Worm (Caenorhabditis elegans): ENCODE measurements around the gene gck-3.
"Not testable (repeated sequence)": the region's sequence is repeated elsewhere in the genome, so short reads cannot be mapped to it uniquely, and the experiment has no call there.

The gck-3 gene

DNA sequence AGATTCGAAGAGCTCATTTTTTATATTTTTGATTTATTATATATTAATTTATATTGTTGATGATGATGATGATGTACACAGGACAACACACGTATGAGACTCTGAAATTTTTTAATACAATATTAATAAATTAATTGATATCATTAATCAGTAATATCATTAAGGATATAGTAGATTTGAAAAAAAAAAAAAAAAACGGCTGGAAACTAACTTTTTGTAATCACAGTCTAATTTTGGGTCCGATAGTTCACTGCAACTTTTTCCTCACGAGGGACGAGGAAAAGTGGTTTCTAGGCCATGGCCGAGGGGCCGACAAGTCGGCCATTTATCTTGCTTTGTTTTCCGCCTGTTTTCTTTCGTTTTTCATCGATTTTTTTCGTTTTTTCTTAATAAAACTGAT, at the start of gene gck-3:
Gene gck-3, minus strand, starts transcription at position 101 of the 400 bp plus-strand sequence.
- TF ChIP-seq daf-12 (tag; optimal IDR thresholded peaks at IDR 0.05) (no peak), eor-1 (tag; optimal IDR thresholded peaks at IDR 0.05) (no peak), ceh-28 (tag; optimal IDR thresholded peaks at IDR 0.05) (no peak), fkh-10 (GFP tag; optimal IDR thresholded peaks at IDR 0.05) (no peak), nhr-67 (tag; optimal IDR thresholded peaks at IDR 0.05) (no peak), nhr-77 (tag; optimal IDR thresholded peaks at IDR 0.05) (no peak), ZK546.5 (tag; optimal IDR thresholded peaks at IDR 0.05) (no peak), snpc-4 (tag; optimal IDR thresholded peaks at IDR 0.05) (no peak), ceh-82 (tag; optimal IDR thresholded peaks at IDR 0.05) (no peak), elt-2 (tag; optimal IDR thresholded peaks at IDR 0.05) (no peak), nhr-237 (tag; optimal IDR thresholded peaks at IDR 0.05) (no peak), ama-1 (optimal IDR thresholded peaks at IDR 0.05) (no peak), nhr-12 (tag; optimal IDR thresholded peaks at IDR 0.05) (no peak), lin-15B (tag; optimal IDR thresholded peaks at IDR 0.05) (no peak), ceh-9 (tag; optimal IDR thresholded peaks at IDR 0.05) (no peak), pha-4 (tag; optimal IDR thresholded peaks at IDR 0.05) (no peak), egl-27 (tag; optimal IDR thresholded peaks at IDR 0.05) (no peak)

DNA sequence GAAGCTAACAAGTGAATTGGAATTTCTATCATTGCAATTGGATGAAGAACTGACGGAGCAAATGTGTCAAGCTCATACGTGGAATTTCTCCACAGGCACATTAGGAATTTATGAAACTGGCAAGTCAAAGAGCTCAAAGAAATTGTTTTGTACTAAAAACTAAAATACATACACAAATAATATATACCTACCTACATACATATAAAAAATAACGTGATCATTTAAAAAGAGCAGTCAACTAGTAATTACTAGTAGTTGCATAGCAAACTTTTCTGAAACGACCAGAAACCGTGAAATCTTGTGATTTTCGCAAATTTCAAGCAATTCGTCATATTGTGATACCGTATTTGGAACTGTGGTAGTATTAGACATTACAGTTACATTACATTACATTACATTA, 47.5 kb upstream of the gck-3 start, which contains the start of gene srh-133:
Gene srh-133, minus strand, starts transcription at position 101 of the 400 bp plus-strand sequence.
- TF ChIP-seq nhr-12 (tag; optimal IDR thresholded peaks at IDR 0.05) (no peak), zag-1 (tag; optimal IDR thresholded peaks at IDR 0.05) (no peak), ceh-82 (tag; optimal IDR thresholded peaks at IDR 0.05) (no peak), elt-1 (tag; optimal IDR thresholded peaks at IDR 0.05) (no peak), ZK546.5 (tag; optimal IDR thresholded peaks at IDR 0.05) (no peak), nhr-76 (tag; optimal IDR thresholded peaks at IDR 0.05) (no peak), skn-1 (tag; optimal IDR thresholded peaks at IDR 0.05) (no peak), jun-1 (tag; optimal IDR thresholded peaks at IDR 0.05) (no peak), sea-2 (GFP tag; optimal IDR thresholded peaks at IDR 0.05) (no peak), ceh-9 (tag; optimal IDR thresholded peaks at IDR 0.05) (no peak), snpc-4 (tag; optimal IDR thresholded peaks at IDR 0.05) (no peak), ztf-4 (tag; optimal IDR thresholded peaks at IDR 0.05) (no peak), ama-1 (optimal IDR thresholded peaks at IDR 0.05) (no peak), nhr-28 (tag; optimal IDR thresholded peaks at IDR 0.05) (no peak), unc-62 (GFP tag; optimal IDR thresholded peaks at IDR 0.05) (no peak), nhr-23 (tag; optimal IDR thresholded peaks at IDR 0.05) (no peak), daf-12 (tag; optimal IDR thresholded peaks at IDR 0.05) (no peak), egl-5 (tag; optimal IDR thresholded peaks at IDR 0.05) (no peak)

DNA sequence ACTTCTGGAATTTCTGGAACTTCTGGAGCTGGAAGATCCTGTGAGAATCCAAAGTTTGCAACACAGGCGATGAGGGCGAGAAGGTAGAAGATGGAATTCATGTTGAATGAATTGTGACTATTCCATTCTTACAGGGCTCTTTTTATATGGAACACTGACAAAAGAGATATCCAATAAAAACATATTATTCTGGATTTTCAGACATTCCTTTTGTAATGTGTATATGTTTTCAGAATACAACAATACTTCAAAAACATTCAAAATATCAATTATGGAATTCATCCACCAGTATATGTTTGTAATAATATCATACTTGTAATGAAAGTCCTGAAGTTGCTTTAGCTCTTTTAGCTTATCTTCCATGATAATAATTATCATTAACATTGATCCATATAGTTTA, 44.1 kb upstream of the gck-3 start, which contains the start of gene Y59A8B.26:
Gene Y59A8B.26, minus strand, starts transcription at position 101 of the 400 bp plus-strand sequence.
- TF ChIP-seq fkh-10 (GFP tag; optimal IDR thresholded peaks at IDR 0.05); elt-1 (tag; optimal IDR thresholded peaks at IDR 0.05); ceh-28 (tag; optimal IDR thresholded peaks at IDR 0.05): not testable (repeated sequence)

DNA sequence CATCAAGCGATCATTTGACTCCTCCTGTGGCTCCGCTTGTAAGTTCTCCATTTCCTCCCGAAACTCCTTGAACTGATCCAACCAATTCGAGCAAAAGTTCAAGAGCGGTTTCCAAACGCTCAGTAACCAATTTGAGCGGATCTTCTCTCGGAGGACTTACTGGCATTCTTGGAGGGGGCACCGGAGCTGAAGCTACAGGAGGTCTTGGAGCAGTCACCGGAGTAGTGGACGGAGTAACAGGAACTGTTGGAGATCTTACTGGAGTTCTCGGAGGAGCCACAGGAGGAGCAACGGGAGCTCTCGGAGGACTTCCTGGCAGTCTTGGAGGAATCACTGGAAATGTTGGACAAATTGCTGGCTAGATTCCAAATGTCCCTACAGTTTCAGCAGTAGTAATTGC, 42.0 kb upstream of the gck-3 start:
- no peak for TF ChIP-seq egl-27 (tag; optimal IDR thresholded peaks at IDR 0.05)

DNA sequence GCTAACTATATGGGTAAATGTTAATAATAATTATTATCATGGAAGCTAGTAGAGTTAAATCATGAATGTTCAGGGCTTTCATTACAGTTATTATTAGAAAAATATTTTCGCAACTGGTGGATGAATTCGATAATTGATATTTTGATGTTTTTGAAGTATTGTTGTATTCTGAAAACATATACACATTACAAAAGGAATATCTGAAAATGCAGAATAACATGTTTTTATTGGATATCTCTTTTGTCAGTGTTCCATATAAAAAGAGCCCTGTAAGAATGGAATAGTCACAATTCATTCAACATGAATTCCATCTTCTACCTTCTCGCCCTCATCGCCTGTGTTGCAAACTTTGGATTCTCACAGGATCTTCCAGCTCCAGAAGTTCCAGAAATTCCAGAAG, 40.3 kb upstream of the gck-3 start, which contains the start of gene Y59A8B.19:
Gene Y59A8B.19, plus strand, starts transcription at position 301 of the 400 bp plus-strand sequence.
- not testable (repeated sequence) for TF ChIP-seq hmg-11, mml-1, ztf-11 (tag; optimal IDR thresholded peaks at IDR 0.05)

DNA sequence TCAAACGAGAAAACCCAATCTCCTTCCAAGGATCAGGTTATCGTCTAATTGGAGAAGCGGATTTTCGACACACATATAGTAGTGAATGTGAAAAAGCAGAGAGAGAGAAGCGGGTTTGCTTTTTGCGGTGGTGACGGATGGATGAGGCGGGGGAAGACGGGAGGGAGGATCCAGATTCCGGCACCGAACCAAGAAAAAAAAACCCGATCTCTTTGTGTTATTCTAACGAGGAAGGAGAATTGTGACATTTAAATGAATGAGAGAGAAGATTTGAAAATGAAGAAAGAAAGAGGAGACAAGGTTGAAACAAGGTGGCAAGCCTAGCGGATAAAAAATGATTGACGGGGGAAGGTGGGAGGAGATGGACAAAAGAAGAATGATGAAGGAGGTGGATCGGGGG, 37.2 kb upstream of the gck-3 start:
- peak in 1 of 3 experiments; percentile 1 for TF ChIP-seq elt-3 (tag; optimal IDR thresholded peaks at IDR 0.05)
- no peak for TF ChIP-seq tbx-2 (tag; optimal IDR thresholded peaks at IDR 0.05)
- peak; percentile 1 for TF ChIP-seq nhr-23 (tag; optimal IDR thresholded peaks at IDR 0.05)
- TF ChIP-seq ztf-4 (tag; optimal IDR thresholded peaks at IDR 0.05), result no peak
- TF ChIP-seq jun-1 (tag; optimal IDR thresholded peaks at IDR 0.05), result no peak
- TF ChIP-seq lsy-12 (tag; optimal IDR thresholded peaks at IDR 0.05), result no peak
